Worm (Caenorhabditis elegans) whole organism, L2 larva: Measurements from ENCODE around the gene C33F10.14.

Source experiments
- aly-2 ChIP-seq: fragments of 150-350 bp; optimal IDR thresholded peaks from 2 replicates; lab custom pipeline; 2014; ENCODE audit warnings: missing biosample characterization, missing genetic modification characterization
- mdl-1 ChIP-seq, 2 experiments: fragments of 150-350 bp in 1 of 2; sonication (generic microtip) in 1 of 2; optimal IDR thresholded peaks; 2 replicates each; lab custom pipeline; 2017; ENCODE audit warnings: missing biosample characterization in 2 of 2, missing genetic modification characterization in 2 of 2
- nhr-10 ChIP-seq: sonication (generic microtip); optimal IDR thresholded peaks from 2 replicates; lab custom pipeline; 2017; ENCODE audit warnings: missing biosample characterization, missing genetic modification characterization
- nhr-11 ChIP-seq: fragments of 150-350 bp; optimal IDR thresholded peaks from 2 replicates; lab custom pipeline; 2014; ENCODE audit warnings: missing biosample characterization, missing genetic modification characterization
- nhr-25 ChIP-seq: fragments of 150-350 bp; sonication (generic microtip); optimal IDR thresholded peaks from 3 replicates; lab custom pipeline; 2014; ENCODE audit warnings: missing biosample characterization, missing genetic modification characterization
- peb-1 ChIP-seq: fragments of 150-350 bp; optimal IDR thresholded peaks from 2 replicates; lab custom pipeline; 2014; ENCODE audit warnings: missing biosample characterization, missing genetic modification characterization
- skn-1 ChIP-seq: sonication (generic microtip); optimal IDR thresholded peaks from 2 replicates; lab custom pipeline; 2017; ENCODE audit warnings: missing biosample characterization, missing genetic modification characterization
- snpc-4 ChIP-seq: fragments of 150-350 bp; optimal IDR thresholded peaks from 2 replicates; lab custom pipeline; 2014; ENCODE audit warnings: missing biosample characterization, missing genetic modification characterization
- unc-39 ChIP-seq: fragments of 150-350 bp; optimal IDR thresholded peaks from 2 replicates; lab custom pipeline; 2014; ENCODE audit warnings: missing biosample characterization, missing genetic modification characterization
- unc-55 ChIP-seq: fragments of 150-350 bp; sonication (generic microtip); optimal IDR thresholded peaks from 3 replicates; lab custom pipeline; 2014; ENCODE audit warnings: missing biosample characterization, missing genetic modification reagents, missing genetic modification characterization
- unc-62 ChIP-seq: fragments of 150-350 bp; optimal IDR thresholded peaks from 2 replicates; lab custom pipeline; 2014; ENCODE audit warnings: missing biosample characterization, missing genetic modification reagents, missing genetic modification characterization

ce11 chrII:4773891-4774432 is 23.2 kb upstream of the C33F10.14 start, which contains the start of the genes F26G1.9 and F26G1.10:
- TF ChIP-seq nhr-11 (tag; lab: Kevin White, UChicago), result no peak
- no peak for TF ChIP-seq unc-55 (GFP tag; lab: Kevin White, UChicago)
- no peak for TF ChIP-seq snpc-4 (tag; lab: Kevin White, UChicago)
- TF ChIP-seq nhr-25, result no peak
- TF ChIP-seq unc-39 (tag; lab: Kevin White, UChicago), result no peak
- TF ChIP-seq aly-2 (tag; lab: Kevin White, UChicago), result no peak
- no peak for TF ChIP-seq unc-62 (GFP tag; lab: Kevin White, UChicago)
- TF ChIP-seq nhr-10 (tag; lab: Kevin White, UChicago), result no peak
- no peak for TF ChIP-seq skn-1 (tag; lab: Kevin White, UChicago)
- no peak for TF ChIP-seq peb-1 (tag; lab: Kevin White, UChicago)
- TF ChIP-seq mdl-1 (tag; optimal IDR thresholded peaks at IDR 0.05; lab: Kevin White, UChicago), result no peak
